Fruit fly (Drosophila melanogaster): ENCODE measurements around the gene Setx.

dm6 chr3L:8086218-8086617, 51.1 kb downstream of the Setx start:
- TF ChIP-seq CG9948 (tag; optimal IDR thresholded peaks at IDR 0.05) (no peak), rn (GFP tag; IDR thresholded peaks at IDR 0.05) (no peak), CG10348 (GFP tag; IDR thresholded peaks at IDR 0.05) (no peak), gl (tag; optimal IDR thresholded peaks at IDR 0.05) (no peak), fd96Ca (GFP tag; IDR thresholded peaks at IDR 0.05) (no peak), CG4496 (GFP tag; IDR thresholded peaks at IDR 0.05) (no peak), CG15710 (tag; optimal IDR thresholded peaks at IDR 0.05) (no peak), CG34367 (tag; optimal IDR thresholded peaks at IDR 0.05) (no peak), Pif1A (GFP tag; optimal IDR thresholded peaks at IDR 0.05) (no peak), CG8301 (tag; optimal IDR thresholded peaks at IDR 0.05) (no peak), Snoo (tag; optimal IDR thresholded peaks at IDR 0.05) (no peak), Ets98B (GFP tag; IDR thresholded peaks at IDR 0.05) (no peak)
